Worm (Caenorhabditis elegans): ENCODE data around the gene F22E5.1.

- no peak for TF ChIP-seq klf-2 (GFP tag; conservative IDR thresholded peaks at IDR 0.05)
- no peak for TF ChIP-seq ztf-29 (GFP tag; IDR thresholded peaks at IDR 0.05)
- no peak for TF ChIP-seq tab-1 (GFP tag; IDR thresholded peaks at IDR 0.05)
- no peak for TF ChIP-seq flt-1 (GFP tag; IDR thresholded peaks at IDR 0.05)
- no peak for TF ChIP-seq med-1 (GFP tag; optimal IDR thresholded peaks at IDR 0.05; ENCODE audit: insufficient read depth)
- no peak for TF ChIP-seq ref-1 (GFP tag; conservative IDR thresholded peaks at IDR 0.05)
These were observed 13.6 kb downstream of the F22E5.1 start, which contains the start of the genes sup-9 and nspf-1 for ce11 chrII:2686985-2687675.

Measured in whole organism, midembryonic.